Worm (Caenorhabditis elegans): ENCODE data around the gene B0563.1.
"Not testable (repeated sequence)": the region's sequence is repeated elsewhere in the genome, so short reads cannot be mapped to it uniquely, and the experiment has no call there.

The B0563.1 gene

DNA sequence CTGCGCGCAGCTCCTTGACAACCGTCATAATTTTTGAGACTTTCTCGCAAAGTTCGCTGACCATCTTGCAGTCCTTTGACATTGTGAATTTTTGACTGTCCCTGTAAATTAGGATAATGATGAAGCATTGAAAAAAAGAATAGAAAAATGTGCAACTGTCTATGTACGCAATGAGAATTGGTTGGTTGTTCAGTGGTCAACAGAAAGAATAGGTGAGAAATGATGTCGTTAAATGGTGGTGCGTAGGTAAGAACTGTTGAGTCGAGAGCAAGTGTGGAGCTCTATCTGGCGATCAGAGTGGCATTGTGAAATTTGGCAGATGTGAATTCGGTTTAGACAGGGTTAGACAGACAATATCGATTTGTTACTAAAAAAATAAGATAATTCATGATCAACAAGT is 3.1 kb downstream of the B0563.1 start, which contains the start of gene B0563.8:
TSS of gene B0563.8 (minus strand) at position 101 of the 400 bp plus-strand sequence.
- TF ChIP-seq W03F9.2 (tag; optimal IDR thresholded peaks at IDR 0.05) (no peak), dao-5 (tag; optimal IDR thresholded peaks at IDR 0.05) (no peak), him-1 (tag; optimal IDR thresholded peaks at IDR 0.05) (no peak)

ce11 chrX:9180823-9181222 is 9.5 kb downstream of the B0563.1 start, which contains the start of gene Y81B9A.4:
Y81B9A.4 (minus strand) TSS chrX:9180923.
- TF ChIP-seq W03F9.2 (tag; optimal IDR thresholded peaks at IDR 0.05) = no peak
- TF ChIP-seq dao-5 (tag; optimal IDR thresholded peaks at IDR 0.05) = no peak
- TF ChIP-seq him-1 (tag; optimal IDR thresholded peaks at IDR 0.05) = no peak

ce11 chrX:9182140-9182539 is 10.8 kb downstream of the B0563.1 start, which contains the start of gene Y81B9A.3:
Y81B9A.3 (plus strand) TSS chrX:9182440.
- TF ChIP-seq dao-5 (tag; optimal IDR thresholded peaks at IDR 0.05) (no peak), him-1 (tag; optimal IDR thresholded peaks at IDR 0.05) (no peak), W03F9.2 (tag; optimal IDR thresholded peaks at IDR 0.05) (no peak)

- TF ChIP-seq him-1 (tag; optimal IDR thresholded peaks at IDR 0.05) = no peak
- TF ChIP-seq W03F9.2 (tag; optimal IDR thresholded peaks at IDR 0.05) = no peak
- TF ChIP-seq dao-5 (tag; optimal IDR thresholded peaks at IDR 0.05) = no peak
These were observed 12.5 kb downstream of the B0563.1 start, which contains the start of gene Y81B9A.2 for ce11 chrX:9183836-9184235. Y81B9A.2 (plus strand) TSS chrX:9184136.

ce11 chrX:9191795-9192494 is 20.6 kb downstream of the B0563.1 start, which contains the start of gene Y81B9A.1:
Y81B9A.1 (plus strand) TSS chrX:9192444.
- TF ChIP-seq dao-5 (tag; optimal IDR thresholded peaks at IDR 0.05) (no peak), him-1 (tag; optimal IDR thresholded peaks at IDR 0.05) (no peak), W03F9.2 (tag; optimal IDR thresholded peaks at IDR 0.05) (no peak)

DNA sequence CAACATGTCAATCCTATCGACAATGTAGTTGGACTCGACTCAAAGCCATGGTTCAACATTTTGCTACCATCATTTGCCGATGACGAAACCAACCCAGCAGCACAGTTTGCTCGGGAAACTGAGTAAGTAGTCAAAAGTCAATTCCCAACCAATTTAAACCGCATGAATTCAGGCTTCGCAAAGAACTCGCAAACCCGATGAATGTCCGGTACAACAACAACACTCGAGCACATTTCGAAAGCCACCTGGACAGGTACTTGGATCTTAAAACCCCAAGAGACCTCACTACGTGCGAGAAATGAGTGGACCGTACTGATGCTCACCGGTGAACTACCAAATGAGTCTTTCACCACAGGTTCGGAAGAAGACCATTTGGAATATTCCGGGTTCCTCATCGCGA is 22.7 kb downstream of the B0563.1 start:
- TF ChIP-seq dao-5 (tag; optimal IDR thresholded peaks at IDR 0.05) = no peak
- TF ChIP-seq W03F9.2 (tag; optimal IDR thresholded peaks at IDR 0.05) = no peak
- TF ChIP-seq him-1 (tag; optimal IDR thresholded peaks at IDR 0.05) = no peak

ce11 chrX:9195375-9196098 is 24.2 kb downstream of the B0563.1 start:
- TF ChIP-seq W03F9.2 (tag; optimal IDR thresholded peaks at IDR 0.05) (no peak), him-1 (tag; optimal IDR thresholded peaks at IDR 0.05) (no peak), dao-5 (tag; optimal IDR thresholded peaks at IDR 0.05) (no peak)

- not testable (repeated sequence) for TF ChIP-seq W03F9.2, him-1, dao-5 (tag; optimal IDR thresholded peaks at IDR 0.05)
These were observed 32.1 kb downstream of the B0563.1 start, which contains the start of gene crb-3 for ce11 chrX:9203468-9203867. crb-3 (plus strand) TSS chrX:9203768.

- TF ChIP-seq him-1 (tag; optimal IDR thresholded peaks at IDR 0.05) (no peak), dao-5 (tag; optimal IDR thresholded peaks at IDR 0.05) (no peak), W03F9.2 (tag; optimal IDR thresholded peaks at IDR 0.05) (no peak)
These were observed 33.6 kb downstream of the B0563.1 start for ce11 chrX:9204986-9205385.

ce11 chrX:9206731-9207130 is 35.4 kb downstream of the B0563.1 start:
- TF ChIP-seq W03F9.2 (tag; optimal IDR thresholded peaks at IDR 0.05) = no peak
- TF ChIP-seq him-1 (tag; optimal IDR thresholded peaks at IDR 0.05) = no peak
- TF ChIP-seq dao-5 (tag; optimal IDR thresholded peaks at IDR 0.05) = no peak

DNA sequence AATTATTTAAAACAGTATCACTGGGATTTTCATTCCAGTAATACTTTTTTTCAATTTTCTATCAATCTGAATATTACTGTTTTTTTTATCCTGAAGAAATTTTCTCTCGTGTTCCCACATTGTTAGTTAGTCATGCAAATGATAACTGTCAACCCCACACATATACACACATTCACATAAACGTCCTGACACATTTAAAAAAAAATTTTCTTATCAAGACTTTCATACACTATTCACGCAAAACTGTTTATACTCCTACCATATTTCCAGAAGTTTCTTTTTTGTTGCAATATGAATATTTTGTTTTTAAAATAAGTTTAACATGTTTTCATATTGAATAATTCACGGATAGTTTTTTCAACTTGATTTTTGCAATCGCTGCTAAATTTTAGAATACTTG is 37.2 kb downstream of the B0563.1 start:
- TF ChIP-seq dao-5 (tag; optimal IDR thresholded peaks at IDR 0.05) (no peak), him-1 (tag; optimal IDR thresholded peaks at IDR 0.05) (no peak), W03F9.2 (tag; optimal IDR thresholded peaks at IDR 0.05) (no peak)

DNA sequence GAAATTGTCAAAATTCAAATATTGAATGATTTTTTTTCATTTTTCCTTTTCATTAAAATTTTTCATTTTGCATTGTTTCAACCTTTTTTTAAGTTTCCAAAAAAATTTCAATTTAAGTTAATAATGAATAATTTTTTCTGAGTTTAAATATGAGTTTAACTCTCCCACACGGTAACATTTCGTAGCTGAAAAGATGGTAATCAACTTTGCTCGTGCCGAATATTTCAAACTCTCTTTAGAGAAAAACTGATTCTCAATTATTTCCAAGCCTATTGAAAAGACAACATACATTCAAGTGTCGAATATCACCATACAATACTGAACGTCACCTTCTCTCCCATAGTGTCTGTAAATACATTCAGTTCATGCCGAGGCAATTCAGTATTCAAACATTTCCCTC is 37.6 kb downstream of the B0563.1 start:
- TF ChIP-seq W03F9.2 (tag; optimal IDR thresholded peaks at IDR 0.05) (no peak), him-1 (tag; optimal IDR thresholded peaks at IDR 0.05) (no peak), dao-5 (tag; optimal IDR thresholded peaks at IDR 0.05) (no peak)

DNA sequence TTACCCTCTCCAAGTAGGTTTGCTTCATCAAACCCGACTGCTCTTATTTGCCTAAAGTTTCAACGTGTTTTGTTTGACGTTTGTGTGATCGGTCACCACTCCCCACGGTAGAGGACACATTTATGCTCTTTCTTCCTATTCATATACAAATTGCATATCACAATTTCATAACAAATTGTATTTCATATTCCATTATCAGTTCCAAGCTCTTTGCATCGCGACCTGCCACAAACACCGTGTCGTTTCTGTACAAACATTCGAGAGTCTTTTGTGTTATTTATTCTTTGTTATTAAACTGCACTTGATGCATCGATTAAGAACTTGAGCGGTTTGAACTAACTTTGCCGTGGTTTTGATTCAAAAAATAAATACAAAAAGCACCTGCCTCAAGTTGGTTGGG is 38.7 kb downstream of the B0563.1 start:
- no peak for TF ChIP-seq W03F9.2 (tag; optimal IDR thresholded peaks at IDR 0.05)
- TF ChIP-seq him-1 (tag; optimal IDR thresholded peaks at IDR 0.05) = no peak
- no peak for TF ChIP-seq dao-5 (tag; optimal IDR thresholded peaks at IDR 0.05)

- TF ChIP-seq dao-5 (tag; optimal IDR thresholded peaks at IDR 0.05) (no peak), W03F9.2 (tag; optimal IDR thresholded peaks at IDR 0.05) (no peak), him-1 (tag; optimal IDR thresholded peaks at IDR 0.05) (no peak)
These were observed 41.3 kb downstream of the B0563.1 start for ce11 chrX:9212675-9213074.
